Worm (Caenorhabditis elegans) whole organism, late embryonic: ENCODE measurements around the gene gsy-1.

Experiments used
- C08G9.2 ChIP-seq: sonication (generic microtip); optimal IDR thresholded peaks from 2 replicates; lab custom pipeline; 2016; ENCODE audit warnings: mild to moderate bottlenecking, missing genetic modification characterization, moderate library complexity, missing compliant biosample characterization
- ama-1 ChIP-seq: fragments of 150-350 bp; optimal IDR thresholded peaks from 2 replicates; lab custom pipeline; 2014
- fkh-10 ChIP-seq: fragments of 150-350 bp; optimal IDR thresholded peaks from 2 replicates; lab custom pipeline; 2014; ENCODE audit warnings: missing biosample characterization, missing genetic modification reagents, missing genetic modification characterization
- hlh-13 ChIP-seq: fragments of 200-800 bp; sonication (Bioruptor generic); optimal IDR thresholded peaks from 2 replicates; lab custom pipeline; 2018; ENCODE audit warnings: mild to moderate bottlenecking, missing genetic modification characterization, missing compliant biosample characterization
- lin-11 ChIP-seq: fragments of 200-800 bp; sonication (Bioruptor generic); optimal IDR thresholded peaks from 2 replicates; lab custom pipeline; 2018; ENCODE audit warnings: mild to moderate bottlenecking, missing genetic modification characterization, missing compliant biosample characterization
- nhr-11 ChIP-seq: fragments of 150-350 bp; optimal IDR thresholded peaks from 2 replicates; lab custom pipeline; 2014; ENCODE audit warnings: missing biosample characterization, missing genetic modification characterization
- pag-3 ChIP-seq: sonication (generic microtip); optimal IDR thresholded peaks from 2 replicates; lab custom pipeline; 2016; ENCODE audit warnings: missing compliant biosample characterization, missing genetic modification characterization, borderline replicate concordance
- pqm-1 ChIP-seq: sonication (generic microtip); optimal IDR thresholded peaks from 2 replicates; lab custom pipeline; 2016; ENCODE audit warnings: missing genetic modification characterization, missing compliant biosample characterization

DNA sequence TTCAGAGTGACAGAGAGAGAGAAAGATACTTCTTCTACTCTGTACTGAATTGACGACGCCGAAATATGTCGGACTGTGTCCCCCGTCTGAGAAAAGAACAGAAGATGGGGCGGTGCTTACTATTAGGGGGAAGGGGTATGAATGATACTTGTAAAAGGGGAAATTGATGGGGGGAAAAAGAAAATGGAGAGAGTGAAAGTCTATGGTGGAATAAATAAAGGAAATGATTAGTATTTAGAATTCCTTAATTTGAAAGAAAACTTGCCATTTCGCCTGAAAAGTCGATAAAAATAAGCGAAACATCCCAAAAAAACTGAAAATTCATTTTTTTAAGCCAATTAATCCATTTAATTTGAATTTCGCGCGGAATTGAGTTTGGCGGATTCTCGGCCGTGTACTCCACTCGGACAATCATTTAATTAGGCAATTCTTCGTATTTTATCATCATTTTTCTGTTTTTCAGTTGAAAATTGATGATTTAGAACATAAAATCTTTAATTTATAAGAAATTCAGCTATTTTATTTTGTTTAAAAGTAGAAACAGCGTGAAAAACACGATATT is 36.7 kb upstream of the gsy-1 start, which contains the start of gene F35C5.12:
- no peak for TF ChIP-seq fkh-10 (GFP tag; lab: Kevin White, UChicago)
- no peak for TF ChIP-seq ama-1
- TF ChIP-seq nhr-11 (tag; lab: Kevin White, UChicago), result no peak
- no peak for TF ChIP-seq lin-11 (tag; lab: Kevin White, UChicago)
- TF ChIP-seq pag-3 (tag; lab: Kevin White, UChicago), result no peak
- no peak for TF ChIP-seq hlh-13 (GFP tag; lab: Kevin White, UChicago)
- peak; percentile 44 for TF ChIP-seq C08G9.2 (tag; lab: Kevin White, UChicago)
- no peak for TF ChIP-seq pqm-1 (tag; lab: Kevin White, UChicago)
